Worm (Caenorhabditis elegans) whole organism, L3 larva: Measurements from ENCODE around the gene pmp-5.

Experiments
- ama-1 ChIP-seq: fragments of 150-350 bp; optimal IDR thresholded peaks from 2 replicates; lab custom pipeline; 2018
- mdl-1 ChIP-seq: fragments of 150-350 bp; optimal IDR thresholded peaks from 2 replicates; lab custom pipeline; 2014; ENCODE audit warnings: missing biosample characterization, missing genetic modification characterization
- nhr-11 ChIP-seq: fragments of 150-350 bp; optimal IDR thresholded peaks from 2 replicates; lab custom pipeline; 2014; ENCODE audit warnings: missing biosample characterization, missing genetic modification characterization
- nhr-237 ChIP-seq: fragments of 150-350 bp; optimal IDR thresholded peaks from 2 replicates; lab custom pipeline; 2014; ENCODE audit warnings: missing biosample characterization, missing genetic modification characterization
- nhr-25 ChIP-seq: sonication (generic microtip); optimal IDR thresholded peaks from 2 replicates; lab custom pipeline; 2017; ENCODE audit warnings: missing biosample characterization, missing genetic modification characterization
- pha-4 ChIP-seq: fragments of 150-350 bp; optimal IDR thresholded peaks from 2 replicates; lab custom pipeline; 2014; ENCODE audit warnings: missing biosample characterization, missing genetic modification reagents, missing genetic modification characterization
- unc-62 ChIP-seq: fragments of 150-350 bp; sonication (generic microtip); optimal IDR thresholded peaks from 4 replicates; lab custom pipeline; 2014; ENCODE audit warnings: missing biosample characterization, missing genetic modification reagents, missing genetic modification characterization

ce11 chrV:6684541-6684940, 18.9 kb upstream of the pmp-5 start:
- TF ChIP-seq pha-4 (tag; lab: Kevin White, UChicago) (no peak), nhr-11 (tag; lab: Kevin White, UChicago) (no peak), nhr-25 (tag; lab: Kevin White, UChicago) (no peak), nhr-237 (tag; lab: Kevin White, UChicago) (no peak), unc-62 (no peak), ama-1 (lab: Kevin White, UChicago) (no peak), mdl-1 (tag; lab: Kevin White, UChicago) (no peak)
